Fruit fly (Drosophila melanogaster): ENCODE results near the gene Cep164.

dm6 chrX:15933504-15934225, 49.1 kb downstream of the Cep164 start, which contains the start of gene Ranbp16:
- TF ChIP-seq CTCF (optimal IDR thresholded peaks at IDR 0.05): no peak
- TF ChIP-seq CG8478 (optimal IDR thresholded peaks at IDR 0.05): no peak
